Worm (Caenorhabditis elegans) whole organism, L1 larva: Measurements from ENCODE around the gene K03A11.1.

Experiments
- C16A3.4 ChIP-seq: fragments of 150-350 bp; optimal IDR thresholded peaks from 2 replicates; lab custom pipeline; 2014; ENCODE audit warnings: missing biosample characterization, missing genetic modification characterization
- F16B12.6 ChIP-seq: fragments of 150-350 bp; optimal IDR thresholded peaks from 2 replicates; lab custom pipeline; 2014; ENCODE audit warnings: missing biosample characterization, missing genetic modification characterization
- Y116A8C.19 ChIP-seq: sonication (generic microtip); optimal IDR thresholded peaks from 2 replicates; lab custom pipeline; 2016; ENCODE audit warnings: missing compliant biosample characterization, missing genetic modification characterization, borderline replicate concordance
- aha-1 ChIP-seq: fragments of 150-350 bp; optimal IDR thresholded peaks from 2 replicates; lab custom pipeline; 2014; ENCODE audit warnings: missing biosample characterization, missing genetic modification characterization
- aly-2 ChIP-seq: fragments of 150-350 bp; optimal IDR thresholded peaks from 2 replicates; lab custom pipeline; 2014; ENCODE audit warnings: missing biosample characterization, missing genetic modification characterization
- ceh-63 ChIP-seq: fragments of 200-800 bp; sonication (Bioruptor generic); optimal IDR thresholded peaks from 2 replicates; lab custom pipeline; 2018; ENCODE audit warnings: mild to moderate bottlenecking, missing genetic modification characterization, missing compliant biosample characterization
- ceh-8 ChIP-seq: fragments of 200-800 bp; sonication (Bioruptor generic); optimal IDR thresholded peaks from 2 replicates; lab custom pipeline; 2018; ENCODE audit warnings: mild to moderate bottlenecking, missing genetic modification characterization, moderate library complexity, missing compliant biosample characterization
- ceh-88 ChIP-seq: fragments of 200-800 bp; sonication (Bioruptor generic); IDR thresholded peaks from 2 replicates; pipeline ENCODE4 v1.3.6; 2022; ENCODE audit warnings: missing genetic modification characterization, missing compliant biosample characterization
- ces-1 ChIP-seq: fragments of 150-350 bp; optimal IDR thresholded peaks from 2 replicates; lab custom pipeline; 2014; ENCODE audit warnings: missing biosample characterization, missing genetic modification reagents, missing genetic modification characterization
- dsc-1 ChIP-seq: sonication (generic microtip); optimal IDR thresholded peaks from 2 replicates; lab custom pipeline; 2016; ENCODE audit warnings: mild to moderate bottlenecking, missing genetic modification characterization, missing compliant biosample characterization
- efl-1 ChIP-seq, 4 experiments: fragments of 150-350 bp; optimal IDR thresholded peaks in 3 of 4; peaks in 1 of 4; 1 replicate in 1 of 4; 2 replicates in 3 of 4; lab custom pipeline; 2014; ENCODE audit warnings: missing biosample characterization in 2 of 4, missing genetic modification characterization in 2 of 4, missing genetic modification reagents in 2 of 4
- egl-13 ChIP-seq: sonication (generic microtip); optimal IDR thresholded peaks from 2 replicates; lab custom pipeline; 2016; ENCODE audit warnings: missing genotype, missing genetic modification reagents, missing genetic modification characterization, missing compliant biosample characterization
- ets-5 ChIP-seq: fragments of 200-800 bp; sonication (Bioruptor generic); IDR thresholded peaks from 2 replicates; pipeline ENCODE4 v1.3.6; 2022; ENCODE audit warnings: missing genetic modification characterization, missing compliant biosample characterization
- grh-1 ChIP-seq: fragments of 200-800 bp; sonication (Bioruptor generic); IDR thresholded peaks from 2 replicates; pipeline ENCODE4 v1.3.6; 2022; ENCODE audit warnings: missing genetic modification reagents, missing genetic modification characterization, missing compliant biosample characterization
- hlh-4 ChIP-seq: sonication (generic microtip); optimal IDR thresholded peaks from 2 replicates; lab custom pipeline; 2016; ENCODE audit warnings: mild to moderate bottlenecking, missing genetic modification characterization, missing compliant biosample characterization
- hpl-2 ChIP-seq: fragments of 150-350 bp; optimal IDR thresholded peaks from 2 replicates; lab custom pipeline; 2014; ENCODE audit warnings: missing biosample characterization, missing genetic modification reagents, missing genetic modification characterization
- irx-1 ChIP-seq: sonication (generic microtip); optimal IDR thresholded peaks from 2 replicates; lab custom pipeline; 2016; ENCODE audit warnings: missing genetic modification characterization, missing compliant biosample characterization
- lin-15B ChIP-seq: fragments of 150-350 bp; sonication (generic microtip); optimal IDR thresholded peaks from 3 replicates; lab custom pipeline; 2014; ENCODE audit warnings: missing biosample characterization, missing genetic modification characterization
- lin-35 ChIP-seq, 2 experiments: fragments of 150-350 bp; optimal IDR thresholded peaks; 2 replicates each; lab custom pipeline; 2014; ENCODE audit warnings: missing biosample characterization in 2 of 2, missing genetic modification characterization in 2 of 2, missing genetic modification reagents in 2 of 2
- lsy-2 ChIP-seq, 2 experiments: fragments of 150-350 bp; optimal IDR thresholded peaks; 2 replicates each; lab custom pipeline; 2014; ENCODE audit warnings: missing biosample characterization in 2 of 2, missing genetic modification characterization in 2 of 2
- mdl-1 ChIP-seq, 2 experiments: fragments of 150-350 bp; optimal IDR thresholded peaks; 2 replicates each; lab custom pipeline; 2014 to 2017; ENCODE audit warnings: missing biosample characterization in 2 of 2, missing genetic modification characterization in 2 of 2, inconsistent platforms in 1 of 2
- mef-2 ChIP-seq: fragments of 150-350 bp; optimal IDR thresholded peaks from 2 replicates; lab custom pipeline; 2014; ENCODE audit warnings: missing biosample characterization, missing genetic modification characterization
- mep-1 ChIP-seq: fragments of 150-350 bp; optimal IDR thresholded peaks from 2 replicates; lab custom pipeline; 2014; ENCODE audit warnings: missing biosample characterization, missing genetic modification characterization
- nhr-11 ChIP-seq: fragments of 150-350 bp; optimal IDR thresholded peaks from 2 replicates; lab custom pipeline; 2014; ENCODE audit warnings: missing biosample characterization, missing genetic modification characterization
- nhr-12 ChIP-seq: sonication (generic microtip); optimal IDR thresholded peaks from 2 replicates; lab custom pipeline; 2017; ENCODE audit warnings: missing biosample characterization, missing genetic modification characterization
- nhr-19 ChIP-seq: fragments of 200-800 bp; sonication (Bioruptor generic); conservative IDR thresholded peaks from 2 replicates; pipeline ENCODE4 v1.3.6; 2022; ENCODE audit warnings: missing genetic modification characterization, missing compliant biosample characterization
- nhr-20 ChIP-seq: sonication (generic microtip); optimal IDR thresholded peaks from 2 replicates; lab custom pipeline; 2016; ENCODE audit warnings: mild to moderate bottlenecking, missing genetic modification characterization, missing compliant biosample characterization
- nhr-237 ChIP-seq: fragments of 150-350 bp; optimal IDR thresholded peaks from 2 replicates; lab custom pipeline; 2014; ENCODE audit warnings: missing biosample characterization, missing genetic modification characterization
- nhr-28 ChIP-seq: fragments of 150-350 bp; optimal IDR thresholded peaks from 2 replicates; lab custom pipeline; 2014; ENCODE audit warnings: missing biosample characterization, missing genetic modification characterization
- nhr-77 ChIP-seq: fragments of 150-350 bp; optimal IDR thresholded peaks from 2 replicates; lab custom pipeline; 2014; ENCODE audit warnings: missing biosample characterization, missing genetic modification characterization
- nhr-85 ChIP-seq: sonication (generic microtip); peaks from one replicate; lab custom pipeline; 2016; ENCODE audit warnings: missing genetic modification characterization, inconsistent platforms, missing compliant biosample characterization
- nhr-90 ChIP-seq: sonication (generic microtip); optimal IDR thresholded peaks from 2 replicates; lab custom pipeline; 2016; ENCODE audit warnings: mild to moderate bottlenecking, missing genetic modification characterization, missing compliant biosample characterization; ENCODE audit not compliant: poor library complexity
- skn-1 ChIP-seq: fragments of 150-350 bp; optimal IDR thresholded peaks from 2 replicates; lab custom pipeline; 2014; ENCODE audit warnings: missing biosample characterization, missing genetic modification characterization
- snpc-4 ChIP-seq: fragments of 150-350 bp; optimal IDR thresholded peaks from 2 replicates; lab custom pipeline; 2014; ENCODE audit warnings: missing biosample characterization, missing genetic modification characterization
- snu-23 ChIP-seq: sonication (generic microtip); optimal IDR thresholded peaks from 2 replicates; lab custom pipeline; 2016; ENCODE audit warnings: missing genetic modification characterization, missing compliant biosample characterization
- sptf-1 ChIP-seq: fragments of 150-350 bp; optimal IDR thresholded peaks from 2 replicates; lab custom pipeline; 2014; ENCODE audit warnings: missing biosample characterization, missing genetic modification characterization
- sup-37 ChIP-seq: fragments of 200-800 bp; sonication (Bioruptor generic); optimal IDR thresholded peaks from 2 replicates; lab custom pipeline; 2018; ENCODE audit warnings: mild to moderate bottlenecking, missing genetic modification characterization, missing compliant biosample characterization
- swsn-7 ChIP-seq: sonication (generic microtip); optimal IDR thresholded peaks from 2 replicates; lab custom pipeline; 2016; ENCODE audit warnings: missing genetic modification characterization, missing compliant biosample characterization
- tbx-2 ChIP-seq: sonication (generic microtip); optimal IDR thresholded peaks from 2 replicates; lab custom pipeline; 2016; ENCODE audit warnings: missing genetic modification characterization, missing compliant biosample characterization
- unc-86 ChIP-seq: sonication (generic microtip); optimal IDR thresholded peaks from 2 replicates; lab custom pipeline; 2016; ENCODE audit warnings: missing genetic modification characterization, missing compliant biosample characterization
- vab-15 ChIP-seq: sonication (generic microtip); optimal IDR thresholded peaks from 2 replicates; lab custom pipeline; 2017; ENCODE audit warnings: missing genotype, mild to moderate bottlenecking, missing genetic modification characterization, missing compliant biosample characterization
- zag-1 ChIP-seq: fragments of 150-350 bp; optimal IDR thresholded peaks from 2 replicates; lab custom pipeline; 2014; ENCODE audit warnings: missing biosample characterization, missing genetic modification characterization
- ztf-11 ChIP-seq, 2 experiments: sonication (generic microtip); optimal IDR thresholded peaks; 2 replicates each; lab custom pipeline; 2016 to 2017; ENCODE audit warnings: missing genetic modification characterization in 2 of 2, missing biosample characterization in 1 of 2, missing compliant biosample characterization in 1 of 2
- ztf-4 ChIP-seq: fragments of 150-350 bp; optimal IDR thresholded peaks from 2 replicates; lab custom pipeline; 2014; ENCODE audit warnings: missing biosample characterization, missing genetic modification characterization

Gene K03A11.1

DNA sequence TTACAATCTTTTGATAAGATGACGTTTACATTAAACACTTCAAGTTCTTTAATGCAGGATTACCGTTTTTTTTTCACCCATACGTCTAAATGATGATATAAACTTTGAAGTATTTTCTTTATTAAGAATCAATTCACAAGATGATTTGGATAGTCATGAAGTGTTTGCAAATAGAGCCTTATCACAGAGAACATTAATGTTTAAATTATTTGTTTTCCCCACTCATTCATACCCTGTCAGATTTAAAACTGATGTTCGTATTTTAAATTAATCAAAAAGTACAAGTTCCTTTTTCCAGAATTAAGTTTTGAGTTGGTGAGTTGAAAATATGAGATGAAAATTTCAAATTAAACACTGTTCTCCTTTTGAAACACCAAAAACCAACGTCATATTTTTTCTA, 39.2 kb downstream of the K03A11.1 start, which contains the start of gene R03G8.3:
Gene R03G8.3, plus strand, starts transcription at position 301 of the 400 bp plus-strand sequence.
- no peak for TF ChIP-seq nhr-77 (tag; lab: Kevin White, UChicago)
- no peak for TF ChIP-seq lin-35 (GFP tag; optimal IDR thresholded peaks at IDR 0.05; lab: Kevin White, UChicago)
- no peak for TF ChIP-seq C16A3.4 (tag; lab: Kevin White, UChicago)
- no peak for TF ChIP-seq mdl-1 (tag; optimal IDR thresholded peaks at IDR 0.05; lab: Kevin White, UChicago)
- TF ChIP-seq Y116A8C.19, result no peak
- TF ChIP-seq tbx-2, result no peak
- TF ChIP-seq, all 84 proteins: peak for 0

DNA sequence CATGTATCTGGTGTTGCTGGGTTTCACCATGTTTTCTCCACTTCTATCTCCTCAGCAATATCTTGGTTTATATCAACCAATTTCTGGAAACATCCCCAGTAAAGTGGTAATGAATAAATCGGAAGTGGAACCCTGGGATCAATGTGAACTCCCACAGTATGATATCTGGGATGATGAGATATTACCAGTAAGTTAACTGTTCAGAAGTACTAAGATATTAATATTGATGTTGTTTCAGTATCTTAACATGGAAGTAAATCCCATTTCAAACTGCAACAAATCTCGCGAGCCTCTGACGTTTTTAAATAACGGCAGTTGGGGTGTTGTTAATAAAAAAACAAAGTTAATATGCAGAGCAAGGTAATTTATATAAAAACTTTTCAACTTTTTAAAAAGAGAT, 39.7 kb downstream of the K03A11.1 start:
- no peak for TF ChIP-seq swsn-7 (tag; lab: Kevin White, UChicago)
- no peak for TF ChIP-seq hlh-4 (tag; lab: Kevin White, UChicago)
- no peak for TF ChIP-seq nhr-28 (tag; lab: Kevin White, UChicago)
- TF ChIP-seq, all 84 proteins: peak for 0

DNA sequence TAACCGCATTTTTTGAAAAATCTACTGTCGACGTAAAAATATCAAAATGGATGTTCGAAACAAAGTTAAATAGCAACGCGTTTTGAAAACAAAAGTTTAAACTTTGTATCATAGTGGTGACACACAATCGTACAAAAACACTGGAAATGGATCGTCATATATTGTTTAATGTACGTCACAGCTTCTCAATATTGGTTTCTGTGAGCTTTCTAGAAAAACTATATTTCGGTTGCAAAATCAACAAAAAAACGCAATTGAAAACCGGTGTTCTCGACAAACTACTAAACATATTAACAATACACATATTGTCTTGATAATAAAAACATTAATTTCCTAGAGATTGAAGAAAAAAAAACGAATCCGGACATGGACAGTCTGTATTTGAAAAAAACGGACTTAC, 48.9 kb downstream of the K03A11.1 start, which contains the start of gene R03G8.6:
Gene R03G8.6, minus strand, starts transcription at position 101 of the 400 bp plus-strand sequence.
- TF ChIP-seq tbx-2 (no peak), efl-1 (optimal IDR thresholded peaks at IDR 0.05; lab: Kevin White, UChicago) (no peak), efl-1 (GFP tag; optimal IDR thresholded peaks at IDR 0.05 in 1 of 2; lab: Kevin White, UChicago) (peak in 1 of 2 experiments; percentile 46)

DNA sequence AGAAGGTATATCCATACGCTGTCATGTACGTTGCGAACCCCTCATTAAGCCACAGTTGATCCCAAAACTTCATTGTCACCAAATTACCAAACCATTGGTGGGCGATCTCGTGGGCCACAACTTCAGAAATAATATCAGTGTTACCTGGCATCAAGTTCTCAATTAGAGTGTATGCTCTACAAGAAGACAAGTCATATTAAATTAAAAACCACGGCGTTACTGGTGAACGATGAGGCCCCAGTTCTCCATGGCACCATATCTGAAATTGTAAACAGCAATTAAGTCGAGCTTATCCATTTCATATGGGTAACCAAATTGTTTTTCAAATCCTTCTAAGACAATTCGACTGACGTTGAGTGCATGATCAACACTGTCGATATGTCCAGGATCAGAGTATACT, 51.3 kb downstream of the K03A11.1 start:
- no peak for TF ChIP-seq aly-2 (tag; lab: Kevin White, UChicago)
- TF ChIP-seq egl-13 (tag; lab: Kevin White, UChicago), result no peak
- TF ChIP-seq hpl-2 (GFP tag; lab: Kevin White, UChicago), result no peak
- TF ChIP-seq lsy-2 (tag; optimal IDR thresholded peaks at IDR 0.05; lab: Kevin White, UChicago), result no peak
- no peak for TF ChIP-seq irx-1 (tag; lab: Kevin White, UChicago)
- TF ChIP-seq tbx-2, result no peak
- no peak for TF ChIP-seq ces-1 (GFP tag; lab: Kevin White, UChicago)
- TF ChIP-seq ztf-4 (tag; lab: Kevin White, UChicago), result no peak
- no peak for TF ChIP-seq swsn-7 (tag; lab: Kevin White, UChicago)
- TF ChIP-seq efl-1 (optimal IDR thresholded peaks at IDR 0.05; lab: Kevin White, UChicago), result no peak
- no peak for TF ChIP-seq efl-1 (GFP tag; optimal IDR thresholded peaks at IDR 0.05 in 1 of 2; lab: Kevin White, UChicago)
- no peak for TF ChIP-seq ets-5 (GFP tag; lab: Robert Waterston, UW)
- TF ChIP-seq skn-1, result no peak
- TF ChIP-seq nhr-28 (tag; lab: Kevin White, UChicago), result no peak
- no peak for TF ChIP-seq ztf-11 (tag; optimal IDR thresholded peaks at IDR 0.05; lab: Kevin White, UChicago)
- no peak for TF ChIP-seq grh-1

DNA sequence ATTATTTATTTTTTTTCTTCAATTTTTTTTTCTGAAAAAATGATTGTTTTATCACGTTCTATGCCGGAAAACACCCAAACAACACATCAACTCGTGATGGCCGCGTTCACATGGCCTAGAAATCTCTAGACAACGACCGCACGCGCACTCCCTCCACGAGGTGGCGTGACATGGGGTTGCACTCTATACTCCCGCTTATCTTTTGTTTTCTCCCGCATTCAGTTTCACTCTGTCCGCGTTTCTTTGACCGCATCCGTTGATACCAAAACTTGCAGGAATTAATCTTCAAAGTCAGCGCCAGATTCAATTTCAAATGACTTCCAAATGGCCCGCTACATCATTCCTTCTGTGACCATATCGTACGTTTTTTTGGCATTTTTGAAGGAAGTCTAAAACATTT, 53.5 kb downstream of the K03A11.1 start, which contains the start of gene F17H10.1:
Gene F17H10.1, plus strand, starts transcription at position 276 of the 400 bp plus-strand sequence.
- no peak for TF ChIP-seq dsc-1 (tag; lab: Kevin White, UChicago)
- no peak for TF ChIP-seq hlh-4 (tag; lab: Kevin White, UChicago)
- TF ChIP-seq nhr-28 (tag; lab: Kevin White, UChicago), result no peak
- peak in 1 of 2 experiments; percentile 56 for TF ChIP-seq lsy-2 (tag; optimal IDR thresholded peaks at IDR 0.05; lab: Kevin White, UChicago)
- no peak for TF ChIP-seq ceh-63 (GFP tag; lab: Kevin White, UChicago)
- TF ChIP-seq ceh-8, result no peak
- no peak for TF ChIP-seq grh-1
- 0 out of 2 replicates have a peak, but pooled peaks have one; percentile 18 for TF ChIP-seq ceh-88
- no peak for TF ChIP-seq lin-15B (tag; lab: Kevin White, UChicago)
- peak; percentile 93 for TF ChIP-seq nhr-20
- no peak for TF ChIP-seq nhr-11 (tag; lab: Kevin White, UChicago)
- no peak for TF ChIP-seq sup-37 (GFP tag; lab: Kevin White, UChicago)
- TF ChIP-seq aha-1 (tag; lab: Kevin White, UChicago), result no peak
- peak; percentile 85 for TF ChIP-seq nhr-90 (tag; lab: Kevin White, UChicago)
- no peak for TF ChIP-seq unc-86 (tag; lab: Kevin White, UChicago)
- peak; percentile 90 for TF ChIP-seq nhr-85 (tag; lab: Kevin White, UChicago)
- TF ChIP-seq ets-5 (GFP tag; lab: Robert Waterston, UW), result no peak
- peak; percentile 58 for TF ChIP-seq swsn-7 (tag; lab: Kevin White, UChicago)
- no peak for TF ChIP-seq vab-15 (tag; lab: Kevin White, UChicago)
- peak; percentile 3 for TF ChIP-seq snpc-4
- peak; percentile 72 for TF ChIP-seq tbx-2
- TF ChIP-seq nhr-237 (tag; lab: Kevin White, UChicago), result no peak
- no peak for TF ChIP-seq sptf-1 (tag; lab: Kevin White, UChicago)
- TF ChIP-seq mef-2, result no peak
- TF ChIP-seq nhr-19 (GFP tag; lab: Robert Waterston, UW), result peak; percentile 84
- TF ChIP-seq mep-1, result peak; percentile 86
- peak; percentile 38 for TF ChIP-seq ztf-4 (tag; lab: Kevin White, UChicago)
- no peak for TF ChIP-seq zag-1
- TF ChIP-seq nhr-12 (tag; lab: Kevin White, UChicago), result no peak
- TF ChIP-seq ces-1 (GFP tag; lab: Kevin White, UChicago), result no peak
- no peak for TF ChIP-seq F16B12.6 (tag; lab: Kevin White, UChicago)
- TF ChIP-seq snu-23 (GFP tag; lab: Kevin White, UChicago), result peak; percentile 90
